Worm (Caenorhabditis elegans) whole organism, late embryonic: ENCODE data around the gene T27A10.2.

Source experiments
- C38D4.7 ChIP-seq: fragments of 200-800 bp; sonication (Bioruptor generic); optimal IDR thresholded peaks from 2 replicates; lab custom pipeline; 2018; ENCODE audit warnings: mild to moderate bottlenecking, missing genetic modification characterization, moderate library complexity, missing compliant biosample characterization
- hlh-30 ChIP-seq: sonication (generic microtip); optimal IDR thresholded peaks from 2 replicates; lab custom pipeline; 2017; ENCODE audit warnings: antibody characterized with exemption, missing genetic modification characterization, missing compliant biosample characterization; ENCODE audit not compliant: insufficient read depth
- nhr-11 ChIP-seq: fragments of 150-350 bp; optimal IDR thresholded peaks from 2 replicates; lab custom pipeline; 2014; ENCODE audit warnings: missing biosample characterization, missing genetic modification characterization
- pax-1 ChIP-seq: fragments of 150-350 bp; optimal IDR thresholded peaks from 2 replicates; lab custom pipeline; 2014; ENCODE audit warnings: missing biosample characterization, missing genetic modification characterization

DNA sequence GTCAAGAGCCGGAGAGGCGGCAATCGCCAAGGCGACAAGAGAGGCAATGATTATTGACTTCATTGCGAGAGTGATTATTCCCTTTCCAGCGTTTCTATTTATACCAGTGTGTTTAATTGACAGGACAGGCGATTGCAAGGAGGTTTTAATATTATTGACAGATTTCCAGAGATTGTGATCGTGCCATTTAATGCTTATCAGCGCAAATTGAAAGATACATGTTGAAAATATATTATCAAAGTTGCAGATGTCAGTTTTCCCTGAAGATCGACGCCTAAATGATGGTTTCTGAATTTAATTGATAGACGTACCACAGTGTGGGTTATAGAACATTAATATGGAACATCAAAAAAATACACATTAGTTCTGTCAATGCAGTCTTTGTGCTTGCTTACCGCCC, 21.9 kb upstream of the T27A10.2 start, which contains the start of gene vit-4:
- TF ChIP-seq hlh-30: no peak
- TF ChIP-seq C38D4.7 (GFP tag; lab: Kevin White, UChicago): no peak
- no peak for TF ChIP-seq nhr-11 (tag; lab: Kevin White, UChicago)
- no peak for TF ChIP-seq pax-1 (tag; lab: Kevin White, UChicago)
